Worm (Caenorhabditis elegans): ENCODE data around the gene str-244.

Gene str-244

ce11 chrV:3086260-3086659 lies 27.4 kb upstream of the str-244 start, which contains the start of gene srt-8:
Gene srt-8 (plus strand): TSS chrV:3086560.
- no peak for TF ChIP-seq Y56A3A.18 (GFP tag; IDR thresholded peaks at IDR 0.05)
- TF ChIP-seq F55B11.4 (tag; optimal IDR thresholded peaks at IDR 0.05; ENCODE audit: borderline replicate concordance, insufficient read depth): no peak
- no peak for TF ChIP-seq cebp-1 (GFP tag; IDR thresholded peaks at IDR 0.05)
- no peak for TF ChIP-seq cebp-1 (tag; optimal IDR thresholded peaks at IDR 0.05)
- no peak for TF ChIP-seq atf-7 (tag; optimal IDR thresholded peaks at IDR 0.05)
- no peak for TF ChIP-seq fkh-3 (tag; optimal IDR thresholded peaks at IDR 0.05)
- no peak for TF ChIP-seq ceh-27 (GFP tag; optimal IDR thresholded peaks at IDR 0.05)
- TF ChIP-seq sea-2 (GFP tag; IDR thresholded peaks at IDR 0.05): no peak

- TF ChIP-seq mel-28 (tag; optimal IDR thresholded peaks at IDR 0.05; ENCODE audit: borderline replicate concordance) (no peak), sptf-2 (GFP tag; optimal IDR thresholded peaks at IDR 0.05) (no peak), madf-10 (tag; optimal IDR thresholded peaks at IDR 0.05) (no peak), hmg-1.2 (GFP tag; IDR thresholded peaks at IDR 0.05) (no peak), hrde-1 (tag; optimal IDR thresholded peaks at IDR 0.05; ENCODE audit: borderline replicate concordance) (no peak), D2030.7 (GFP tag; IDR thresholded peaks at IDR 0.05) (no peak), nfyb-1 (GFP tag; IDR thresholded peaks at IDR 0.05) (no peak)
Measured at ce11 chrV:3081471-3081870, 22.6 kb upstream of the str-244 start, which contains the start of gene srt-7. Gene srt-7 (plus strand): TSS chrV:3081771.

ce11 chrV:3080792-3081191 lies 21.9 kb upstream of the str-244 start, which contains the start of gene srt-5:
Gene srt-5 (minus strand): TSS chrV:3080892.
- no peak for TF ChIP-seq ztf-26 (tag; optimal IDR thresholded peaks at IDR 0.05)

- TF ChIP-seq F33H1.4 (GFP tag; IDR thresholded peaks at IDR 0.05) (no peak), mel-28 (tag; optimal IDR thresholded peaks at IDR 0.05; ENCODE audit: borderline replicate concordance) (no peak), madf-3 (GFP tag; IDR thresholded peaks at IDR 0.05) (no peak), F57A8.1 (GFP tag; optimal IDR thresholded peaks at IDR 0.05) (no peak), ceh-27 (GFP tag; optimal IDR thresholded peaks at IDR 0.05) (no peak), attf-6 (GFP tag; IDR thresholded peaks at IDR 0.05) (no peak), ccch-3 (GFP tag; optimal IDR thresholded peaks at IDR 0.05) (no peak), unc-62 (GFP tag; optimal IDR thresholded peaks at IDR 0.05) (no peak), lsl-1 (GFP tag; optimal IDR thresholded peaks at IDR 0.05) (no peak), Y67H2A.10 (GFP tag; conservative IDR thresholded peaks at IDR 0.05) (no peak), F55B11.4 (tag; optimal IDR thresholded peaks at IDR 0.05; ENCODE audit: borderline replicate concordance, insufficient read depth) (no peak), F23B12.7 (tag; optimal IDR thresholded peaks at IDR 0.05; ENCODE audit: insufficient read depth) (no peak), ekl-4 (GFP tag; IDR thresholded peaks at IDR 0.05) (no peak), T07F8.4 (tag; optimal IDR thresholded peaks at IDR 0.05) (no peak), lir-1 (GFP tag; conservative IDR thresholded peaks at IDR 0.05) (no peak), lin-35 (GFP tag; optimal IDR thresholded peaks at IDR 0.05) (no peak), snpc-4 (GFP tag; optimal IDR thresholded peaks at IDR 0.05) (no peak), snpc-4 (tag; optimal IDR thresholded peaks at IDR 0.05) (no peak), ztf-25 (GFP tag; IDR thresholded peaks at IDR 0.05) (no peak), madf-8 (GFP tag; conservative IDR thresholded peaks at IDR 0.05) (no peak), ztf-18 (tag; optimal IDR thresholded peaks at IDR 0.05) (no peak)
Measured at ce11 chrV:3071548-3071947, 12.7 kb upstream of the str-244 start, which contains the start of gene C50H11.13. Gene C50H11.13 (minus strand): TSS chrV:3071648.
